Worm (Caenorhabditis elegans): Measurements from ENCODE around the gene srx-115.

DNA sequence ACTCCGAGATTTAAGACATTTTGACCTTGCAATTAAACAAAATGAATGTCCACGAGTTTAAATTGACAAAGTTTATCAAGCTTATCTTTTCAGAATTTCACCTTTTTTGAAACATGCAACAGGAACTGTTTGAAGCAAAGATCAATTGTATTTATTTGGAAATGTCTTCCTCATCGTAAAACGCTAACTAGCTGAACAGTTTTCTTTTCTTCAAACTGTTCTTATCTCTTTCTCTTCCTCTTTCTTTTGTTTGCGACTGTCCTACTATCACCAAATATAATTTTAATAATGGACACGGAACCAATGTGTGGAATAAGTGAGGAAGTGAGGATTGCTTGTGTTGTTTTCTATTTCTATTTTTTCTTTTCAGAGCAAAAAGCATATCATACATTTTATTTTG lies 38.8 kb upstream of the srx-115 start, which contains the start of gene ZC196.4:
- TF ChIP-seq zag-1 (tag; optimal IDR thresholded peaks at IDR 0.05) (no peak), lin-15B (tag; optimal IDR thresholded peaks at IDR 0.05) (no peak), blmp-1 (tag; optimal IDR thresholded peaks at IDR 0.05) (no peak), rnt-1 (tag; optimal IDR thresholded peaks at IDR 0.05) (no peak), tbx-2 (tag; optimal IDR thresholded peaks at IDR 0.05) (no peak), nhr-237 (tag; optimal IDR thresholded peaks at IDR 0.05) (no peak), efl-1 (optimal IDR thresholded peaks at IDR 0.05) (no peak), efl-1 (GFP tag; optimal IDR thresholded peaks at IDR 0.05 in 1 of 2) (no peak), lin-14 (GFP tag; optimal IDR thresholded peaks at IDR 0.05) (no peak), egl-27 (tag; optimal IDR thresholded peaks at IDR 0.05) (no peak)
